Worm (Caenorhabditis elegans) whole organism, early embryonic: ENCODE results near the gene bcc-1.

Experiments
- ama-1 ChIP-seq: fragments of 150-350 bp; optimal IDR thresholded peaks from 2 replicates; lab custom pipeline; 2014
- ets-7 ChIP-seq: sonication (generic microtip); optimal IDR thresholded peaks from 2 replicates; lab custom pipeline; 2016; ENCODE audit warnings: missing genotype, missing genetic modification characterization, missing compliant biosample characterization
- flt-1 ChIP-seq: fragments of 200-800 bp; sonication (Bioruptor generic); IDR thresholded peaks from 2 replicates; pipeline ENCODE4 v1.3.6; 2022; ENCODE audit warnings: missing genetic modification characterization, missing compliant biosample characterization
- hmg-4 ChIP-seq: fragments of 200-800 bp; sonication (Bioruptor generic); optimal IDR thresholded peaks from 2 replicates; lab custom pipeline; 2018; ENCODE audit warnings: mild to moderate bottlenecking, missing genetic modification characterization, missing compliant biosample characterization
- hnd-1 ChIP-seq: sonication (generic microtip); optimal IDR thresholded peaks from 2 replicates; lab custom pipeline; 2016; ENCODE audit warnings: missing genetic modification characterization, missing compliant biosample characterization
- pes-1 ChIP-seq: fragments of 200-800 bp; sonication (Bioruptor generic); IDR thresholded peaks from 2 replicates; pipeline ENCODE4 v1.3.6; 2022; ENCODE audit warnings: missing genetic modification reagents, missing genetic modification characterization, missing compliant biosample characterization
- sea-1 ChIP-seq: fragments of 200-800 bp; sonication (Bioruptor generic); conservative IDR thresholded peaks from 2 replicates; pipeline ENCODE4 v1.3.6; 2022; ENCODE audit warnings: missing genetic modification characterization, missing compliant biosample characterization
- tbx-11 ChIP-seq: fragments of 200-800 bp; sonication (Bioruptor generic); IDR thresholded peaks from 2 replicates; pipeline ENCODE4 v1.3.6; 2022; ENCODE audit warnings: missing genetic modification characterization, missing compliant biosample characterization
- tbx-37 ChIP-seq: fragments of 200-800 bp; sonication (Bioruptor generic); conservative IDR thresholded peaks from 2 replicates; pipeline ENCODE4 v1.3.6; 2022; ENCODE audit warnings: missing genetic modification reagents, missing genetic modification characterization, missing compliant biosample characterization
- tra-4 ChIP-seq: sonication (generic microtip); optimal IDR thresholded peaks from 2 replicates; lab custom pipeline; 2017; ENCODE audit warnings: missing genetic modification characterization, missing compliant biosample characterization

DNA sequence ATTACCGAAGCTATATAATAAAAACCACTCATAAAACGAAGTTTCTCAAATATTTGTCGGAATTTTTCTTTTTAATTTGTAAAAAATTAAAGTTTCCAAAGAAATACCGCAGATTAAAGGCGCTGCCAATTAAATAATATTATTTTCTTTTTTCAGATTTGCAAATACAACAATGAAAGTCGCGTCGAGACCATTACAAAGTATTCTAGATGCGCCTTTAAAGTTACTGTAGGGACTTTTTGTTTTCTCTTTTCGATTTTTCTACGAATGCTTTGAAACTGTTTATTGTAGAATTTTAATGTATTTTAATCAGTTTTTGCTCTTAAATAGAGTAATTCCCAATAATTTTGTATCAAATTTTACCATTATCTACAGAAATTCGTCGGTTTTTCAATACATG is 54.1 kb downstream of the bcc-1 start:
- TF ChIP-seq sea-1 (GFP tag; lab: Robert Waterston, UW) (no peak), hmg-4 (no peak), ama-1 (lab: Kevin White, UChicago) (no peak), tra-4 (tag; lab: Kevin White, UChicago) (no peak), tbx-11 (GFP tag; lab: Robert Waterston, UW) (no peak), flt-1 (GFP tag; lab: Robert Waterston, UW) (no peak), ets-7 (tag; lab: Kevin White, UChicago) (no peak), tbx-37 (GFP tag; lab: Robert Waterston, UW) (no peak), pes-1 (GFP tag; lab: Robert Waterston, UW) (no peak), hnd-1 (no peak)
